Worm (Caenorhabditis elegans) whole organism, early embryonic: ENCODE results near the gene dohh-1.

Experiments
- B0310.2 ChIP-seq: sonication (generic microtip); optimal IDR thresholded peaks from 2 replicates; lab custom pipeline; 2016; ENCODE audit warnings: mild to moderate bottlenecking, missing genetic modification characterization, missing compliant biosample characterization
- aly-1 ChIP-seq: sonication (generic microtip); optimal IDR thresholded peaks from 2 replicates; lab custom pipeline; 2016; ENCODE audit warnings: missing genetic modification characterization, missing compliant biosample characterization
- ama-1 ChIP-seq: fragments of 150-350 bp; optimal IDR thresholded peaks from 2 replicates; lab custom pipeline; 2014
- ceh-13 ChIP-seq: fragments of 200-800 bp; sonication (Bioruptor generic); optimal IDR thresholded peaks from 2 replicates; lab custom pipeline; 2018; ENCODE audit warnings: mild to moderate bottlenecking, missing genetic modification characterization, missing compliant biosample characterization
- ceh-36 ChIP-seq: sonication (generic microtip); optimal IDR thresholded peaks from 2 replicates; lab custom pipeline; 2016; ENCODE audit warnings: missing genetic modification characterization, inconsistent platforms, missing compliant biosample characterization
- flt-1 ChIP-seq: fragments of 200-800 bp; sonication (Bioruptor generic); IDR thresholded peaks from 2 replicates; pipeline ENCODE4 v1.3.6; 2022; ENCODE audit warnings: missing genetic modification characterization, missing compliant biosample characterization
- hmbx-1 ChIP-seq: sonication (generic microtip); optimal IDR thresholded peaks from 2 replicates; lab custom pipeline; 2016; ENCODE audit warnings: mild to moderate bottlenecking, missing genetic modification characterization, missing compliant biosample characterization
- hnd-1 ChIP-seq: sonication (generic microtip); optimal IDR thresholded peaks from 2 replicates; lab custom pipeline; 2016; ENCODE audit warnings: missing genetic modification characterization, missing compliant biosample characterization
- pes-1 ChIP-seq: fragments of 200-800 bp; sonication (Bioruptor generic); IDR thresholded peaks from 2 replicates; pipeline ENCODE4 v1.3.6; 2022; ENCODE audit warnings: missing genetic modification reagents, missing genetic modification characterization, missing compliant biosample characterization
- scrt-1 ChIP-seq: fragments of 200-800 bp; sonication (Bioruptor generic); IDR thresholded peaks from 2 replicates; pipeline ENCODE4 v1.3.6; 2022; ENCODE audit warnings: missing genetic modification characterization, missing compliant biosample characterization
- sea-1 ChIP-seq: fragments of 200-800 bp; sonication (Bioruptor generic); conservative IDR thresholded peaks from 2 replicates; pipeline ENCODE4 v1.3.6; 2022; ENCODE audit warnings: missing genetic modification characterization, missing compliant biosample characterization
- tra-4 ChIP-seq: sonication (generic microtip); optimal IDR thresholded peaks from 2 replicates; lab custom pipeline; 2017; ENCODE audit warnings: missing genetic modification characterization, missing compliant biosample characterization

DNA sequence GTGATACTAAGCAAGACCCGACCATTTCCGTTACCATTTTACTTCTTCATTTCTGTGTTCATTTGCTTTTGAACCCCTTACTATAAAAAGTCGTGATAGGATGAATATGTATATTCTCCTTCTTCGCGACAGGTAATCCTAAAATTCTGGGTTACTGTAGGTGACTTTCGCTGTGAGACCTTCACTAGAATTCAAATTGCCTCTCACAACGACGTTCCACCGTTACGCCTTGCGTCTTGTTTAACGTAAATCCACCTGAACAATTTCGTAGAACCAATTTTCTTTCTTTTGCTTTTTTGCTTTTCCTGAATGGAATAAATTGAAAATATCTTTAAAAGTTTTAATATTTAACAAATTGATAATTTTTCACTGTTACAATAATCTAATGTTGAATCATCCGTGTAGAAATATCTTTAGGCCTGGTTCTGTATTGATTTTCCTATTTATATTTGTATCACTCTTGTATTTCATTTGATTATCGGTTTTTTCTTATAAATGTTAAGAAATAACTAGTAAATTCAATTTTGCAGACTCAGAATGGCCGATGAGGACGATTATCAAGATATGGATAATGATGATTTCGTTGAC, 818 bp upstream of the dohh-1 start, which contains the start of gene rpb-6:
- no peak for TF ChIP-seq ama-1
- TF ChIP-seq ceh-36 (tag; lab: Kevin White, UChicago), result no peak
- TF ChIP-seq hnd-1, result no peak
- TF ChIP-seq sea-1 (GFP tag; lab: Robert Waterston, UW), result no peak
- TF ChIP-seq hmbx-1 (tag; lab: Kevin White, UChicago), result no peak
- TF ChIP-seq scrt-1 (GFP tag; lab: Robert Waterston, UW), result no peak
- TF ChIP-seq pes-1 (GFP tag; lab: Robert Waterston, UW), result no peak
- no peak for TF ChIP-seq ceh-13 (GFP tag; lab: Kevin White, UChicago)
- TF ChIP-seq tra-4 (tag; lab: Kevin White, UChicago), result no peak
- no peak for TF ChIP-seq aly-1
- TF ChIP-seq B0310.2 (tag; lab: Kevin White, UChicago), result no peak
- TF ChIP-seq flt-1 (GFP tag; lab: Robert Waterston, UW), result no peak
